Worm (Caenorhabditis elegans) whole organism, mixed stage, embryonic: Measurements from ENCODE around the gene gakh-1.

Experiments used
- M03D4.4 ChIP-seq: sonication (generic microtip); optimal IDR thresholded peaks from 2 replicates; lab custom pipeline; 2017; ENCODE audit warnings: mild to moderate bottlenecking, missing genetic modification characterization, missing compliant biosample characterization
- bed-3 ChIP-seq: fragments of 200-800 bp; sonication (Bioruptor generic); optimal IDR thresholded peaks from 3 replicates; lab custom pipeline; 2018; ENCODE audit warnings: mild to moderate bottlenecking, missing genetic modification characterization, moderate library complexity, missing compliant biosample characterization
- blmp-1 ChIP-seq: fragments of 150-350 bp; optimal IDR thresholded peaks from 2 replicates; lab custom pipeline; 2014; ENCODE audit warnings: missing biosample characterization, missing genetic modification characterization
- ceh-39 ChIP-seq: fragments of 150-350 bp; optimal IDR thresholded peaks from 2 replicates; lab custom pipeline; 2014; ENCODE audit warnings: missing biosample characterization, missing genetic modification characterization
- ceh-43 ChIP-seq: fragments of 200-800 bp; sonication (Bioruptor generic); optimal IDR thresholded peaks from 2 replicates; lab custom pipeline; 2018; ENCODE audit warnings: mild to moderate bottlenecking, missing genetic modification characterization, moderate library complexity, missing compliant biosample characterization
- ceh-83 ChIP-seq: fragments of 200-800 bp; sonication (Bioruptor generic); optimal IDR thresholded peaks from 2 replicates; lab custom pipeline; 2018; ENCODE audit warnings: mild to moderate bottlenecking, missing genetic modification characterization, missing compliant biosample characterization
- ces-1 ChIP-seq: fragments of 150-350 bp; optimal IDR thresholded peaks from 2 replicates; lab custom pipeline; 2014; ENCODE audit warnings: missing biosample characterization, missing genetic modification reagents, missing genetic modification characterization
- cnd-1 ChIP-seq: fragments of 200-800 bp; sonication (Bioruptor generic); optimal IDR thresholded peaks from 2 replicates; lab custom pipeline; 2018; ENCODE audit warnings: mild to moderate bottlenecking, missing genetic modification characterization, missing compliant biosample characterization
- drap-1 ChIP-seq: fragments of 200-800 bp; sonication (Bioruptor generic); optimal IDR thresholded peaks from 3 replicates; lab custom pipeline; 2018; ENCODE audit warnings: mild to moderate bottlenecking, missing genetic modification characterization, missing compliant biosample characterization
- elt-1 ChIP-seq: sonication (generic microtip); optimal IDR thresholded peaks from 2 replicates; lab custom pipeline; 2017; ENCODE audit warnings: missing genetic modification characterization, mild to moderate bottlenecking, missing compliant biosample characterization, antibody characterized with exemption, moderate library complexity, borderline replicate concordance; ENCODE audit not compliant: insufficient read depth
- elt-3 ChIP-seq: fragments of 150-350 bp; optimal IDR thresholded peaks from 2 replicates; lab custom pipeline; 2014; ENCODE audit warnings: missing biosample characterization, missing genetic modification characterization
- flh-1 ChIP-seq: fragments of 200-800 bp; sonication (Bioruptor generic); optimal IDR thresholded peaks from 2 replicates; lab custom pipeline; 2018; ENCODE audit warnings: mild to moderate bottlenecking, missing genetic modification characterization, moderate library complexity, missing compliant biosample characterization
- ham-2 ChIP-seq: fragments of 200-800 bp; sonication (Bioruptor generic); optimal IDR thresholded peaks from 2 replicates; lab custom pipeline; 2018; ENCODE audit warnings: mild to moderate bottlenecking, missing genetic modification characterization, missing compliant biosample characterization
- hlh-1 ChIP-seq: fragments of 150-350 bp; optimal IDR thresholded peaks from 2 replicates; lab custom pipeline; 2014; ENCODE audit warnings: missing biosample characterization, missing genetic modification reagents, missing genetic modification characterization
- lin-13 ChIP-seq: fragments of 150-350 bp; optimal IDR thresholded peaks from 2 replicates; lab custom pipeline; 2014; ENCODE audit warnings: missing biosample characterization, missing genetic modification characterization
- lin-32 ChIP-seq: fragments of 200-800 bp; sonication (Bioruptor generic); optimal IDR thresholded peaks from 2 replicates; lab custom pipeline; 2018; ENCODE audit warnings: mild to moderate bottlenecking, missing genetic modification characterization, missing compliant biosample characterization
- lsy-2 ChIP-seq: fragments of 150-350 bp; optimal IDR thresholded peaks from 2 replicates; lab custom pipeline; 2014; ENCODE audit warnings: missing biosample characterization, missing genetic modification characterization
- mab-5 ChIP-seq: fragments of 150-350 bp; optimal IDR thresholded peaks from 2 replicates; lab custom pipeline; 2014; ENCODE audit warnings: missing biosample characterization, missing genetic modification characterization
- mep-1 ChIP-seq: fragments of 150-350 bp; optimal IDR thresholded peaks from 2 replicates; lab custom pipeline; 2017; ENCODE audit warnings: missing biosample characterization, missing genetic modification reagents, missing genetic modification characterization, inconsistent platforms
- mls-2 ChIP-seq: sonication (generic microtip); optimal IDR thresholded peaks from 2 replicates; lab custom pipeline; 2016; ENCODE audit warnings: mild to moderate bottlenecking, missing genetic modification characterization, moderate library complexity, missing compliant biosample characterization
- nhr-12 ChIP-seq: fragments of 150-350 bp; optimal IDR thresholded peaks from 2 replicates; lab custom pipeline; 2014; ENCODE audit warnings: missing biosample characterization, missing genetic modification characterization
- nhr-2 ChIP-seq: fragments of 150-350 bp; optimal IDR thresholded peaks from 2 replicates; lab custom pipeline; 2014; ENCODE audit warnings: missing biosample characterization, missing genetic modification characterization
- nhr-237 ChIP-seq: fragments of 150-350 bp; optimal IDR thresholded peaks from 2 replicates; lab custom pipeline; 2014; ENCODE audit warnings: missing biosample characterization, missing genetic modification characterization
- nhr-28 ChIP-seq: fragments of 150-350 bp; optimal IDR thresholded peaks from 2 replicates; lab custom pipeline; 2014; ENCODE audit warnings: missing biosample characterization, missing genetic modification characterization
- nhr-76 ChIP-seq: sonication (generic microtip); optimal IDR thresholded peaks from 2 replicates; lab custom pipeline; 2017; ENCODE audit warnings: missing biosample characterization, missing genetic modification characterization
- pha-4 ChIP-seq: fragments of 150-350 bp; optimal IDR thresholded peaks from 2 replicates; lab custom pipeline; 2018; ENCODE audit warnings: missing biosample characterization, missing genetic modification reagents, missing genetic modification characterization
- sem-2 ChIP-seq: fragments of 200-800 bp; sonication (Bioruptor generic); optimal IDR thresholded peaks from 2 replicates; lab custom pipeline; 2018; ENCODE audit warnings: mild to moderate bottlenecking, missing genetic modification characterization, missing compliant biosample characterization
- snpc-4 ChIP-seq: fragments of 150-350 bp; optimal IDR thresholded peaks from 2 replicates; lab custom pipeline; 2014; ENCODE audit warnings: missing biosample characterization, missing genetic modification characterization
- sptf-1 ChIP-seq: sonication (generic microtip); optimal IDR thresholded peaks from 2 replicates; lab custom pipeline; 2017; ENCODE audit warnings: mild to moderate bottlenecking, missing genetic modification characterization, moderate library complexity, missing compliant biosample characterization
- tbx-8 ChIP-seq: fragments of 200-800 bp; sonication (Bioruptor generic); optimal IDR thresholded peaks from 2 replicates; lab custom pipeline; 2018; ENCODE audit warnings: mild to moderate bottlenecking, missing genetic modification characterization, moderate library complexity, missing compliant biosample characterization
- unc-120 ChIP-seq: sonication (generic microtip); optimal IDR thresholded peaks from 2 replicates; lab custom pipeline; 2017; ENCODE audit warnings: missing genetic modification characterization, missing compliant biosample characterization; ENCODE audit not compliant: poor library complexity, severe bottlenecking
- unc-39 ChIP-seq: fragments of 150-350 bp; optimal IDR thresholded peaks from 2 replicates; lab custom pipeline; 2014; ENCODE audit warnings: missing biosample characterization, missing genetic modification characterization
- unc-62 ChIP-seq: fragments of 150-350 bp; optimal IDR thresholded peaks from 2 replicates; lab custom pipeline; 2014; ENCODE audit warnings: missing biosample characterization, missing genetic modification reagents, missing genetic modification characterization
- zip-8 ChIP-seq: fragments of 150-350 bp; optimal IDR thresholded peaks from 2 replicates; lab custom pipeline; 2014; ENCODE audit warnings: missing biosample characterization, missing genetic modification characterization
- ztf-11 ChIP-seq: fragments of 150-350 bp; optimal IDR thresholded peaks from 2 replicates; lab custom pipeline; 2014; ENCODE audit warnings: missing biosample characterization, missing genetic modification characterization

The gakh-1 gene

ce11 chrX:5764739-5765138 is 17.6 kb upstream of the gakh-1 start:
- no peak for TF ChIP-seq sem-2
- no peak for TF ChIP-seq bed-3 (GFP tag; lab: Kevin White, UChicago)
- TF ChIP-seq ztf-11 (tag; lab: Kevin White, UChicago): no peak
- no peak for TF ChIP-seq nhr-76
- no peak for TF ChIP-seq flh-1
- TF ChIP-seq ceh-39 (tag; lab: Kevin White, UChicago): no peak
- TF ChIP-seq mls-2: peak; percentile 73
- TF ChIP-seq nhr-2 (tag; lab: Kevin White, UChicago): no peak
- TF ChIP-seq ceh-43 (GFP tag; lab: Kevin White, UChicago): no peak
- TF ChIP-seq unc-39 (tag; lab: Kevin White, UChicago): no peak
- no peak for TF ChIP-seq pha-4 (tag; lab: Kevin White, UChicago)
- no peak for TF ChIP-seq nhr-12 (tag; lab: Kevin White, UChicago)
- no peak for TF ChIP-seq hlh-1
- TF ChIP-seq zip-8: no peak
- no peak for TF ChIP-seq lsy-2 (tag; lab: Kevin White, UChicago)
- no peak for TF ChIP-seq nhr-237 (tag; lab: Kevin White, UChicago)
- TF ChIP-seq lin-32 (GFP tag; lab: Kevin White, UChicago): no peak
- TF ChIP-seq drap-1 (GFP tag; lab: Kevin White, UChicago): peak; percentile 19
- no peak for TF ChIP-seq ceh-83 (GFP tag; lab: Kevin White, UChicago)
- TF ChIP-seq blmp-1 (tag; lab: Kevin White, UChicago): no peak
- no peak for TF ChIP-seq elt-3 (tag; lab: Kevin White, UChicago)
- no peak for TF ChIP-seq ham-2 (GFP tag; lab: Kevin White, UChicago)
- TF ChIP-seq tbx-8: no peak
- no peak for TF ChIP-seq elt-1 (tag; lab: Kevin White, UChicago)
- peak; percentile 32 for TF ChIP-seq lin-13 (tag; lab: Kevin White, UChicago)
- TF ChIP-seq M03D4.4 (tag; lab: Kevin White, UChicago): peak; percentile 11
- no peak for TF ChIP-seq cnd-1 (tag; lab: Kevin White, UChicago)
- no peak for TF ChIP-seq snpc-4 (tag; lab: Kevin White, UChicago)
- peak; percentile 32 for TF ChIP-seq ces-1 (GFP tag; lab: Kevin White, UChicago)
- no peak for TF ChIP-seq sptf-1 (tag; lab: Kevin White, UChicago)
- TF ChIP-seq mab-5 (tag; lab: Kevin White, UChicago): no peak
- no peak for TF ChIP-seq nhr-28 (tag; lab: Kevin White, UChicago)
- peak; percentile 39 for TF ChIP-seq unc-62 (GFP tag; lab: Kevin White, UChicago)
- peak; percentile 20 for TF ChIP-seq mep-1
- TF ChIP-seq unc-120 (tag; lab: Kevin White, UChicago): no peak

ce11 chrX:5770648-5771047 is 11.7 kb upstream of the gakh-1 start, which contains the start of gene C54H2.4:
TSS of gene C54H2.4 (minus strand) at chrX:5770748.
- no peak for TF ChIP-seq ham-2 (GFP tag; lab: Kevin White, UChicago)
- no peak for TF ChIP-seq mep-1
- TF ChIP-seq nhr-28 (tag; lab: Kevin White, UChicago): no peak
- TF ChIP-seq nhr-76: no peak
- no peak for TF ChIP-seq ceh-43 (GFP tag; lab: Kevin White, UChicago)
- no peak for TF ChIP-seq lin-32 (GFP tag; lab: Kevin White, UChicago)
- TF ChIP-seq unc-120 (tag; lab: Kevin White, UChicago): no peak
- no peak for TF ChIP-seq nhr-12 (tag; lab: Kevin White, UChicago)
- TF ChIP-seq lin-13 (tag; lab: Kevin White, UChicago): no peak
- TF ChIP-seq snpc-4 (tag; lab: Kevin White, UChicago): no peak
- TF ChIP-seq, all 35 proteins: peak for 0

- TF ChIP-seq sptf-1 (tag; lab: Kevin White, UChicago) (no peak), cnd-1 (tag; lab: Kevin White, UChicago) (no peak), elt-1 (tag; lab: Kevin White, UChicago) (no peak), unc-120 (tag; lab: Kevin White, UChicago) (no peak), lsy-2 (tag; lab: Kevin White, UChicago) (no peak), mls-2 (no peak), pha-4 (tag; lab: Kevin White, UChicago) (peak; percentile 39)
Observed at ce11 chrX:5772538-5773154, 9.7 kb upstream of the gakh-1 start.
